Worm (Caenorhabditis elegans): ENCODE data around the gene srh-68.

The srh-68 gene

DNA sequence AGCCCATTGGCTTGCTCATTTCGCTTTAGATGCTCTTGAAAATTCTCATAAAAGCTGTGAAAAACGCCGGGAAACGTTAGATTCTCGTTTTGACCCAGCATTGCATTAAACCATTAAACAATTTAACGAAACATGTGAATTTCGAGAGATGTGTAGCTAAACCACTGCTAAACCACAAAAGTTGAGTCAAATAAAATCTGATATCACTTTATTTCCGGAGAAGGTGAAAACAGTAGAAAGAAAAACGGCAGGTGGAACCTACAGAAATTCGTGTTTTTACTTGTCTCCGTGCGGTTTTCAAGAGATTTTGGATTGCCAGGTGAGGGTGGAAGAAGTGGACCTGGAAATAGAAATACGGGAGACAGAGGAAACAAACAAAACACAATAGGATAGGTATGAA lies 37.4 kb downstream of the srh-68 start, which contains the start of gene F49C5.9:
F49C5.9 (minus strand) TSS at position 101 of the 400 bp plus-strand sequence.
- no peak for TF ChIP-seq elt-3 (tag; optimal IDR thresholded peaks at IDR 0.05)
- TF ChIP-seq tbx-8 (GFP tag; optimal IDR thresholded peaks at IDR 0.05): no peak
- TF ChIP-seq mab-5 (tag; optimal IDR thresholded peaks at IDR 0.05): no peak
- no peak for TF ChIP-seq nhr-2 (tag; optimal IDR thresholded peaks at IDR 0.05)
- TF ChIP-seq lsy-2 (tag; optimal IDR thresholded peaks at IDR 0.05): no peak
- TF ChIP-seq nhr-12 (tag; optimal IDR thresholded peaks at IDR 0.05): no peak
- no peak for TF ChIP-seq flh-1 (GFP tag; optimal IDR thresholded peaks at IDR 0.05)
- TF ChIP-seq lin-32 (GFP tag; optimal IDR thresholded peaks at IDR 0.05): no peak
- no peak for TF ChIP-seq ztf-11 (tag; optimal IDR thresholded peaks at IDR 0.05)
- no peak for TF ChIP-seq bed-3 (GFP tag; optimal IDR thresholded peaks at IDR 0.05)
- no peak for TF ChIP-seq elt-1 (tag; optimal IDR thresholded peaks at IDR 0.05; ENCODE audit: borderline replicate concordance, insufficient read depth)
- no peak for TF ChIP-seq snpc-4 (tag; optimal IDR thresholded peaks at IDR 0.05)
- TF ChIP-seq ceh-83 (GFP tag; optimal IDR thresholded peaks at IDR 0.05): no peak
- TF ChIP-seq mep-1 (tag; optimal IDR thresholded peaks at IDR 0.05): no peak

ce11 chrII:12546413-12546812 lies 39.3 kb downstream of the srh-68 start, which contains the start of the genes F49C5.5 and F49C5.10:
Gene F49C5.5 (minus strand): TSS chrII:12546513.
Gene F49C5.10 (plus strand): TSS chrII:12546756.
- TF ChIP-seq unc-39 (tag; optimal IDR thresholded peaks at IDR 0.05) (no peak), ceh-43 (GFP tag; optimal IDR thresholded peaks at IDR 0.05) (no peak), nhr-76 (tag; optimal IDR thresholded peaks at IDR 0.05) (no peak), sem-2 (GFP tag; optimal IDR thresholded peaks at IDR 0.05) (no peak), zip-8 (tag; optimal IDR thresholded peaks at IDR 0.05) (no peak), ztf-11 (tag; optimal IDR thresholded peaks at IDR 0.05) (no peak), hlh-1 (tag; optimal IDR thresholded peaks at IDR 0.05) (no peak), mab-5 (tag; optimal IDR thresholded peaks at IDR 0.05) (no peak), flh-1 (GFP tag; optimal IDR thresholded peaks at IDR 0.05) (no peak), sptf-1 (tag; optimal IDR thresholded peaks at IDR 0.05) (no peak), pha-4 (tag; optimal IDR thresholded peaks at IDR 0.05) (no peak), elt-1 (tag; optimal IDR thresholded peaks at IDR 0.05; ENCODE audit: borderline replicate concordance, insufficient read depth) (no peak), ham-2 (GFP tag; optimal IDR thresholded peaks at IDR 0.05) (no peak), mls-2 (tag; optimal IDR thresholded peaks at IDR 0.05) (no peak), nhr-28 (tag; optimal IDR thresholded peaks at IDR 0.05) (no peak), lin-32 (GFP tag; optimal IDR thresholded peaks at IDR 0.05) (no peak), M03D4.4 (tag; optimal IDR thresholded peaks at IDR 0.05) (no peak), ceh-39 (tag; optimal IDR thresholded peaks at IDR 0.05) (no peak), nhr-12 (tag; optimal IDR thresholded peaks at IDR 0.05) (no peak)

- TF ChIP-seq flh-1 (GFP tag; optimal IDR thresholded peaks at IDR 0.05) (no peak), ces-1 (GFP tag; optimal IDR thresholded peaks at IDR 0.05) (no peak)
Measured at ce11 chrII:12547547-12547946, 40.4 kb downstream of the srh-68 start, which contains the start of gene F49C5.16. Gene F49C5.16 (plus strand): TSS chrII:12547847.

DNA sequence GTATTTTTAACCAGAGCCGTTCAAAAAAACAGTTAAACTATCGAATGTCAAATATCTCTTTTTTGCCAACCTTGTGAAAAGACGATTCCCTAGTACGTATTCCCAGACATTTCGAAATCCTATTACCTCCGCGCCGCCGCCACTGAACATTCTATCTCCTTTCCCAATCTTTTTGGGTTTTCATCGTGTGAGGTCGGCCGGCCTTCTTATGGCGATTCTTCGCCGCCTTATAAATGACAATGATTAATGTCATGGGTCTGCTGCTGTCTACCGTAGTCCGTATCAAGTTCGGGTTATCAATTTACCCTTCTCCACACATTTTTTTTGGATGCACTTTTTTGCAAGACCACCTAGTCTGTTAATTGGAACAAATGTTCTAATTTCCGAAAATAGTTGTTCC lies 42.5 kb downstream of the srh-68 start:
- no peak for TF ChIP-seq hlh-1 (tag; optimal IDR thresholded peaks at IDR 0.05)
- no peak for TF ChIP-seq zip-8 (tag; optimal IDR thresholded peaks at IDR 0.05)
- no peak for TF ChIP-seq ces-1 (GFP tag; optimal IDR thresholded peaks at IDR 0.05)
- TF ChIP-seq nhr-76 (tag; optimal IDR thresholded peaks at IDR 0.05): no peak
- TF ChIP-seq ztf-11 (tag; optimal IDR thresholded peaks at IDR 0.05): no peak
- TF ChIP-seq unc-62 (GFP tag; optimal IDR thresholded peaks at IDR 0.05): no peak
- no peak for TF ChIP-seq M03D4.4 (tag; optimal IDR thresholded peaks at IDR 0.05)
- no peak for TF ChIP-seq ceh-39 (tag; optimal IDR thresholded peaks at IDR 0.05)
- TF ChIP-seq ceh-83 (GFP tag; optimal IDR thresholded peaks at IDR 0.05): no peak
- no peak for TF ChIP-seq snpc-4 (tag; optimal IDR thresholded peaks at IDR 0.05)
- no peak for TF ChIP-seq bed-3 (GFP tag; optimal IDR thresholded peaks at IDR 0.05)
- no peak for TF ChIP-seq nhr-28 (tag; optimal IDR thresholded peaks at IDR 0.05)
- TF ChIP-seq nhr-12 (tag; optimal IDR thresholded peaks at IDR 0.05): no peak
- no peak for TF ChIP-seq pha-4 (tag; optimal IDR thresholded peaks at IDR 0.05)
- TF ChIP-seq ham-2 (GFP tag; optimal IDR thresholded peaks at IDR 0.05): no peak
- no peak for TF ChIP-seq elt-1 (tag; optimal IDR thresholded peaks at IDR 0.05; ENCODE audit: borderline replicate concordance, insufficient read depth)
- no peak for TF ChIP-seq ceh-43 (GFP tag; optimal IDR thresholded peaks at IDR 0.05)
- no peak for TF ChIP-seq flh-1 (GFP tag; optimal IDR thresholded peaks at IDR 0.05)

ce11 chrII:12550940-12551339 lies 43.8 kb downstream of the srh-68 start:
- no peak for TF ChIP-seq nhr-237 (tag; optimal IDR thresholded peaks at IDR 0.05)
- no peak for TF ChIP-seq pha-4 (tag; optimal IDR thresholded peaks at IDR 0.05)
- TF ChIP-seq tbx-8 (GFP tag; optimal IDR thresholded peaks at IDR 0.05): no peak
- TF ChIP-seq ces-1 (GFP tag; optimal IDR thresholded peaks at IDR 0.05): no peak
- no peak for TF ChIP-seq nhr-2 (tag; optimal IDR thresholded peaks at IDR 0.05)
- TF ChIP-seq ztf-11 (tag; optimal IDR thresholded peaks at IDR 0.05): no peak
- TF ChIP-seq mls-2 (tag; optimal IDR thresholded peaks at IDR 0.05): no peak
- TF ChIP-seq sptf-1 (tag; optimal IDR thresholded peaks at IDR 0.05): no peak
- TF ChIP-seq ceh-83 (GFP tag; optimal IDR thresholded peaks at IDR 0.05): no peak
- no peak for TF ChIP-seq lin-32 (GFP tag; optimal IDR thresholded peaks at IDR 0.05)
- no peak for TF ChIP-seq lsy-2 (tag; optimal IDR thresholded peaks at IDR 0.05)
- no peak for TF ChIP-seq hlh-1 (tag; optimal IDR thresholded peaks at IDR 0.05)
- no peak for TF ChIP-seq nhr-28 (tag; optimal IDR thresholded peaks at IDR 0.05)
- TF ChIP-seq mab-5 (tag; optimal IDR thresholded peaks at IDR 0.05): no peak
- no peak for TF ChIP-seq M03D4.4 (tag; optimal IDR thresholded peaks at IDR 0.05)

All from whole organism, mixed stage, embryonic.